Fruit fly (Drosophila melanogaster) whole organism, pupa: ENCODE data around the gene CG13096.
A peak's percentile ranks its signal among the peaks of the same experiment; 100 is the strongest.

ENCODE experiments used
- CG10348 ChIP-seq: fragments of 200-800 bp; sonication (Bioruptor generic); IDR thresholded peaks from 2 replicates; pipeline ENCODE4 v1.3.6; 2022; ENCODE audit warnings: missing biosample characterization, missing genetic modification characterization
- CG13204 ChIP-seq: fragments of 200-800 bp; sonication (Bioruptor generic); optimal IDR thresholded peaks from 2 replicates; lab custom pipeline; 2018; ENCODE audit warnings: missing biosample characterization, mild to moderate bottlenecking, missing genetic modification characterization, moderate library complexity
- CG14655 ChIP-seq: fragments of 200-800 bp; sonication (Bioruptor generic); optimal IDR thresholded peaks from 3 replicates; lab custom pipeline; 2017; ENCODE audit warnings: mild to moderate bottlenecking, missing biosample characterization, missing genetic modification reagents, missing genetic modification characterization
- CG17806 ChIP-seq: fragments of 200-800 bp; sonication (Bioruptor generic); optimal IDR thresholded peaks from 2 replicates; lab custom pipeline; 2018; ENCODE audit warnings: missing biosample characterization, mild to moderate bottlenecking, missing genetic modification characterization, moderate library complexity
- CG4496 ChIP-seq: fragments of 200-800 bp; sonication (Bioruptor generic); IDR thresholded peaks from 3 replicates; pipeline ENCODE4 v1.3.6; 2022; ENCODE audit warnings: missing biosample characterization, missing genetic modification characterization
- D1 ChIP-seq: fragments of 200-800 bp; sonication (Bioruptor generic); optimal IDR thresholded peaks from 2 replicates; lab custom pipeline; 2018; ENCODE audit warnings: missing biosample characterization, mild to moderate bottlenecking, missing genetic modification characterization, moderate library complexity
- EcR ChIP-seq: fragments of 200-800 bp; sonication (Bioruptor generic); optimal IDR thresholded peaks from 3 replicates; lab custom pipeline; 2019; ENCODE audit warnings: missing biosample characterization, missing genetic modification characterization, mild to moderate bottlenecking, moderate library complexity, missing genetic modification reagents
- Ets98B ChIP-seq: fragments of 200-800 bp; sonication (Bioruptor generic); IDR thresholded peaks from 2 replicates; pipeline ENCODE4 v1.3.6; 2022; ENCODE audit warnings: missing biosample characterization, missing genetic modification characterization
- Pif1A ChIP-seq: fragments of 200-800 bp; sonication (Bioruptor generic); optimal IDR thresholded peaks from 3 replicates; lab custom pipeline; 2016; ENCODE audit warnings: missing biosample characterization, missing genetic modification characterization
- Snoo ChIP-seq: fragments of 200-800 bp; sonication (Bioruptor generic); optimal IDR thresholded peaks from 3 replicates; lab custom pipeline; 2017; ENCODE audit warnings: missing biosample characterization, mild to moderate bottlenecking, missing genetic modification characterization, inconsistent platforms
- fd96Ca ChIP-seq: fragments of 200-800 bp; sonication (Bioruptor generic); IDR thresholded peaks from 3 replicates; pipeline ENCODE4 v1.3.6; 2022; ENCODE audit warnings: missing biosample characterization, missing genetic modification characterization
- gl ChIP-seq: fragments of 200-800 bp; sonication (Bioruptor generic); optimal IDR thresholded peaks from 2 replicates; lab custom pipeline; 2018; ENCODE audit warnings: missing biosample characterization, mild to moderate bottlenecking, missing genetic modification characterization

- TF ChIP-seq CG10348 (GFP tag; lab: Robert Waterston, UW), result no peak
- no peak for TF ChIP-seq gl
- no peak for TF ChIP-seq fd96Ca (GFP tag; lab: Robert Waterston, UW)
- peak; percentile 6 for TF ChIP-seq Pif1A
- no peak for TF ChIP-seq EcR (GFP tag; lab: Kevin White, UChicago)
- TF ChIP-seq CG17806, result no peak
- TF ChIP-seq Snoo, result no peak
- TF ChIP-seq CG14655 (GFP tag; lab: Kevin White, UChicago), result no peak
- TF ChIP-seq Ets98B, result no peak
- no peak for TF ChIP-seq CG13204
- no peak for TF ChIP-seq D1 (tag; lab: Kevin White, UChicago)
- no peak for TF ChIP-seq CG4496 (GFP tag; lab: Robert Waterston, UW)
Observed at dm6 chr2L:8552472-8552871, 40.8 kb upstream of the CG13096 start.
